Fruit fly (Drosophila melanogaster) whole organism, embryonic: ENCODE results near the gene cindr.

Source experiments
- ATbp ChIP-seq: fragments of 200-800 bp; sonication (Bioruptor generic); optimal IDR thresholded peaks from 2 replicates; lab custom pipeline; 2017; ENCODE audit warnings: missing biosample characterization, mild to moderate bottlenecking, missing genetic modification characterization, missing genetic modification reagents
- BtbVII ChIP-seq: fragments of 200-800 bp; sonication (Bioruptor generic); optimal IDR thresholded peaks from 3 replicates; lab custom pipeline; 2017; ENCODE audit warnings: missing biosample characterization, mild to moderate bottlenecking, missing genetic modification characterization
- CG11695 ChIP-seq: fragments of 200-800 bp; sonication (Bioruptor generic); IDR thresholded peaks from 3 replicates; pipeline ENCODE4 v1.3.6; 2022; ENCODE audit warnings: missing biosample characterization, missing genetic modification characterization
- CG12155 ChIP-seq: fragments of 200-800 bp; sonication (Bioruptor generic); optimal IDR thresholded peaks from 3 replicates; lab custom pipeline; 2016; ENCODE audit warnings: missing biosample characterization, missing genetic modification characterization
- CG12219 ChIP-seq: fragments of 200-800 bp; sonication (Bioruptor generic); optimal IDR thresholded peaks from 3 replicates; lab custom pipeline; 2018; ENCODE audit warnings: missing biosample characterization, mild to moderate bottlenecking, missing genetic modification characterization
- CG13296 ChIP-seq: fragments of 200-800 bp; sonication (Bioruptor generic); optimal IDR thresholded peaks from 3 replicates; lab custom pipeline; 2018; ENCODE audit warnings: missing biosample characterization, mild to moderate bottlenecking, missing genetic modification characterization
- CG1529 ChIP-seq: fragments of 200-800 bp; sonication (Bioruptor generic); optimal IDR thresholded peaks from 3 replicates; lab custom pipeline; 2018; ENCODE audit warnings: missing biosample characterization, missing genetic modification characterization
- CG1647 ChIP-seq: fragments of 200-800 bp; sonication (Bioruptor generic); optimal IDR thresholded peaks from 3 replicates; lab custom pipeline; 2016; ENCODE audit warnings: missing biosample characterization, missing genetic modification characterization
- CG2875 ChIP-seq: fragments of 200-800 bp; sonication (Bioruptor generic); optimal IDR thresholded peaks from 2 replicates; lab custom pipeline; 2017; ENCODE audit warnings: missing biosample characterization, mild to moderate bottlenecking, missing genetic modification characterization, missing genetic modification reagents
- CG31441 ChIP-seq: fragments of 200-800 bp; sonication (Bioruptor generic); IDR thresholded peaks from 2 replicates; pipeline ENCODE4 v1.3.6; 2022; ENCODE audit warnings: missing biosample characterization, missing genetic modification characterization
- CG32532 ChIP-seq: fragments of 200-800 bp; sonication (Bioruptor generic); IDR thresholded peaks from 2 replicates; pipeline ENCODE4 v1.3.6; 2022; ENCODE audit warnings: missing biosample characterization, missing genetic modification characterization
- CG3847 ChIP-seq: fragments of 200-800 bp; sonication (Bioruptor generic); IDR thresholded peaks from 2 replicates; pipeline ENCODE4 v1.3.6; 2022; ENCODE audit warnings: missing biosample characterization, missing genetic modification characterization
- CG6689 ChIP-seq: fragments of 200-800 bp; sonication (Bioruptor generic); IDR thresholded peaks from 2 replicates; pipeline ENCODE4 v1.3.6; 2022; ENCODE audit warnings: missing biosample characterization, missing genetic modification characterization
- CG9876 ChIP-seq: fragments of 200-800 bp; sonication (Bioruptor generic); optimal IDR thresholded peaks from 2 replicates; lab custom pipeline; 2016; ENCODE audit warnings: missing biosample characterization, missing genetic modification characterization
- Dad ChIP-seq: fragments of 200-800 bp; sonication (Bioruptor generic); optimal IDR thresholded peaks from 3 replicates; lab custom pipeline; 2016; ENCODE audit warnings: missing biosample characterization, missing genetic modification characterization
- Eip74EF ChIP-seq, 2 experiments: fragments of 200-800 bp in 1 of 2; fragments of >200 bp in 1 of 2; sonication (Bioruptor generic) in 1 of 2; optimal IDR thresholded peaks; 2 replicates each; lab custom pipeline; 2017 to 2019; ENCODE audit warnings: missing biosample characterization in 2 of 2, missing genetic modification characterization in 2 of 2, mild to moderate bottlenecking in 1 of 2, moderate library complexity in 1 of 2
- Gug ChIP-seq: fragments of 200-800 bp; sonication (Bioruptor generic); IDR thresholded peaks from 4 replicates; pipeline ENCODE4 v1.3.6; 2022; ENCODE audit warnings: missing biosample characterization, missing genetic modification characterization
- HmgD ChIP-seq: fragments of 200-800 bp; sonication (Bioruptor generic); optimal IDR thresholded peaks from 3 replicates; lab custom pipeline; 2016; ENCODE audit warnings: missing biosample characterization, missing genetic modification characterization
- Hr3 ChIP-seq: fragments of 200-800 bp; sonication (Bioruptor generic); optimal IDR thresholded peaks from 3 replicates; lab custom pipeline; 2016; ENCODE audit warnings: missing biosample characterization, missing genetic modification characterization
- Jarid2 ChIP-seq: fragments of 200-800 bp; sonication (Bioruptor generic); optimal IDR thresholded peaks from 3 replicates; lab custom pipeline; 2017; ENCODE audit warnings: mild to moderate bottlenecking, missing biosample characterization, missing genetic modification reagents, missing genetic modification characterization
- Lpt ChIP-seq: fragments of >200 bp; optimal IDR thresholded peaks from 2 replicates; lab custom pipeline; 2018; ENCODE audit warnings: missing biosample characterization, missing genetic modification characterization
- MBD-R2 ChIP-seq: fragments of 200-800 bp; sonication (Bioruptor generic); IDR thresholded peaks from 2 replicates; pipeline ENCODE4 v1.3.6; 2022; ENCODE audit warnings: missing biosample characterization, missing genetic modification characterization
- NC2α ChIP-seq: fragments of 200-800 bp; sonication (Bioruptor generic); optimal IDR thresholded peaks from 2 replicates; lab custom pipeline; 2016; ENCODE audit warnings: missing biosample characterization, missing genetic modification characterization
- NFAT ChIP-seq: fragments of 200-800 bp; sonication (Bioruptor generic); IDR thresholded peaks from 2 replicates; pipeline ENCODE4 v1.3.6; 2022; ENCODE audit warnings: missing biosample characterization, missing genetic modification characterization
- Oaz ChIP-seq: fragments of 200-800 bp; sonication (Bioruptor generic); IDR thresholded peaks from 2 replicates; pipeline ENCODE4 v1.3.6; 2022; ENCODE audit warnings: missing biosample characterization, missing genetic modification characterization
- Scr ChIP-seq: fragments of 200-800 bp; sonication (Bioruptor generic); IDR thresholded peaks from 2 replicates; pipeline ENCODE4 v1.3.6; 2022; ENCODE audit warnings: missing biosample characterization, missing genetic modification characterization; ENCODE audit not compliant: partially characterized antibody
- Side ChIP-seq: fragments of 200-800 bp; sonication (Bioruptor generic); optimal IDR thresholded peaks from 2 replicates; lab custom pipeline; 2016; ENCODE audit warnings: missing biosample characterization, missing genetic modification characterization
- Ssrp ChIP-seq: fragments of 200-800 bp; sonication (Bioruptor generic); optimal IDR thresholded peaks from 2 replicates; lab custom pipeline; 2018; ENCODE audit warnings: missing biosample characterization, mild to moderate bottlenecking, missing genetic modification characterization, moderate library complexity
- ab ChIP-seq: fragments of 200-800 bp; sonication (Bioruptor generic); optimal IDR thresholded peaks from 2 replicates; lab custom pipeline; 2016; ENCODE audit warnings: missing biosample characterization, missing genetic modification characterization
- ac ChIP-seq: fragments of 200-800 bp; sonication (Bioruptor generic); optimal IDR thresholded peaks from 3 replicates; lab custom pipeline; 2017; ENCODE audit warnings: missing biosample characterization, mild to moderate bottlenecking, missing genetic modification characterization
- ash1 ChIP-seq: fragments of 200-800 bp; sonication (Bioruptor generic); optimal IDR thresholded peaks from 2 replicates; lab custom pipeline; 2018; ENCODE audit warnings: missing biosample characterization, mild to moderate bottlenecking, missing genetic modification characterization
- az2 ChIP-seq: fragments of 200-800 bp; sonication (Bioruptor generic); optimal IDR thresholded peaks from 3 replicates; lab custom pipeline; 2016; ENCODE audit warnings: missing biosample characterization, missing genetic modification characterization
- bowl ChIP-seq: fragments of 200-800 bp; sonication (Bioruptor generic); IDR thresholded peaks from 2 replicates; pipeline ENCODE4 v1.3.6; 2022; ENCODE audit warnings: missing biosample characterization, missing genetic modification characterization
- br ChIP-seq: fragments of >200 bp; optimal IDR thresholded peaks from 2 replicates; lab custom pipeline; 2017
- caup ChIP-seq: fragments of 200-800 bp; sonication (Bioruptor generic); optimal IDR thresholded peaks from 3 replicates; lab custom pipeline; 2017; ENCODE audit warnings: missing biosample characterization, mild to moderate bottlenecking, missing genetic modification characterization, moderate library complexity; ENCODE audit not compliant: severe bottlenecking
- cwo ChIP-seq: fragments of 200-800 bp; sonication (Bioruptor generic); optimal IDR thresholded peaks from 3 replicates; lab custom pipeline; 2017; ENCODE audit warnings: missing biosample characterization, missing genetic modification characterization, mild to moderate bottlenecking, moderate library complexity, missing genetic modification reagents
- dm ChIP-seq: fragments of 200-800 bp; sonication (Bioruptor generic); optimal IDR thresholded peaks from 3 replicates; lab custom pipeline; 2016; ENCODE audit warnings: missing biosample characterization, missing genetic modification characterization
- dysf ChIP-seq: fragments of 200-800 bp; sonication (Bioruptor generic); IDR thresholded peaks from 3 replicates; pipeline ENCODE4 v1.3.6; 2022; ENCODE audit warnings: missing biosample characterization, missing genetic modification characterization
- ewg ChIP-seq: fragments of 200-800 bp; sonication (Bioruptor generic); optimal IDR thresholded peaks from 3 replicates; lab custom pipeline; 2017; ENCODE audit warnings: mild to moderate bottlenecking, missing biosample characterization, missing genetic modification reagents, missing genetic modification characterization
- fru ChIP-seq: fragments of >200 bp; optimal IDR thresholded peaks from 2 replicates; lab custom pipeline; 2017
- ftz-f1 ChIP-seq: fragments of 200-800 bp; sonication (Bioruptor generic); optimal IDR thresholded peaks from 2 replicates; lab custom pipeline; 2016; ENCODE audit warnings: missing biosample characterization, missing genetic modification characterization
- gsb-n ChIP-seq: fragments of 200-800 bp; sonication (Bioruptor generic); optimal IDR thresholded peaks from 3 replicates; lab custom pipeline; 2018; ENCODE audit warnings: missing biosample characterization, mild to moderate bottlenecking, missing genetic modification characterization
- ind ChIP-seq: fragments of 200-800 bp; sonication (Bioruptor generic); optimal IDR thresholded peaks from 3 replicates; lab custom pipeline; 2016; ENCODE audit warnings: missing biosample characterization, missing genetic modification characterization
- ken ChIP-seq: fragments of 200-800 bp; sonication (Bioruptor generic); IDR thresholded peaks from 3 replicates; pipeline ENCODE4 v1.3.6; 2022; ENCODE audit warnings: missing biosample characterization, missing genetic modification characterization
- mirr ChIP-seq: fragments of 200-800 bp; sonication (Bioruptor generic); optimal IDR thresholded peaks from 3 replicates; lab custom pipeline; 2018; ENCODE audit warnings: missing biosample characterization, mild to moderate bottlenecking, missing genetic modification characterization
- p53 ChIP-seq: fragments of 200-800 bp; sonication (Bioruptor generic); optimal IDR thresholded peaks from 2 replicates; lab custom pipeline; 2016; ENCODE audit warnings: missing biosample characterization, missing genetic modification characterization
- pho ChIP-seq: fragments of 200-800 bp; sonication (Bioruptor generic); optimal IDR thresholded peaks from 2 replicates; lab custom pipeline; 2016; ENCODE audit warnings: missing biosample characterization, missing genetic modification characterization
- pnt ChIP-seq: fragments of 200-800 bp; sonication (Bioruptor generic); optimal IDR thresholded peaks from 3 replicates; lab custom pipeline; 2016; ENCODE audit warnings: missing biosample characterization, missing genetic modification characterization
- pum ChIP-seq: fragments of 200-800 bp; sonication (Bioruptor generic); optimal IDR thresholded peaks from 2 replicates; lab custom pipeline; 2016; ENCODE audit warnings: missing biosample characterization, missing genetic modification characterization
- tgo ChIP-seq: fragments of 200-800 bp; sonication (Bioruptor generic); IDR thresholded peaks from 3 replicates; pipeline ENCODE4 v1.3.6; 2022; ENCODE audit warnings: missing biosample characterization, missing genetic modification characterization
- tna ChIP-seq: fragments of 200-800 bp; sonication (Bioruptor generic); IDR thresholded peaks from 2 replicates; pipeline ENCODE4 v1.3.6; 2022; ENCODE audit warnings: missing biosample characterization, missing genetic modification characterization; ENCODE audit not compliant: partially characterized antibody
- tup ChIP-seq: fragments of 200-800 bp; sonication (Bioruptor generic); optimal IDR thresholded peaks from 2 replicates; lab custom pipeline; 2016; ENCODE audit warnings: missing biosample characterization, mild to moderate bottlenecking, missing genetic modification characterization, moderate library complexity
- twi ChIP-seq: fragments of 200-800 bp; optimal IDR thresholded peaks from 2 replicates; lab custom pipeline; 2019; ENCODE audit warnings: missing biosample characterization, mild to moderate bottlenecking, missing genetic modification characterization, moderate library complexity

cindr gene

DNA sequence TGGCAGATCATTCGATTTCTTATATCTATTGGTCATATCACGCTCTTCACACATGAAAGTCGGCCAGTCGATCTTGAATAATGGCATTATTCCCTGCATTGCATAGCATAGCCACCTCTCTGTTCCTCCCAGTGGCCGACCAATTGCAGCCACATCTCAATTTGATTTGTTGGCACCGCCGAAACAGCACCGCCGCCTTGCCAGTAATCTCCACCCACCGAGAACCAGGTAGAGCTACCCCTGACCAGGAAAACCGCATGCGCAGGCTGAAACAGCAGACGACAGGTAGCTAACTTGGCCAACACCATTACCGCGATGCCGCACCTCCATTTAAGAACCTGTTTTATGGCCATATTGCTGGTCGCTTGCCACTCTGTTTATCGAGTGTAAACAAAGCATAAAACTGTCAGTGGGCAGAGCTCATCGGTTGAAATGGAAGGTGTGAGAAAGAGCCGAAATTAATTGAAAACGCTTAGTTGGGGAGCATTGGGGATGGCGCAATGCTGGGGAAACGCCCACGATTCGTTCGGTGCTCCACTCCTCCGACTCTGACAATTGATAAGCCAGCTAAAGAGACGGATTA, 41.4 kb upstream of the cindr start (continued):
- TF ChIP-seq ken (GFP tag; lab: Robert Waterston, UW) (no peak), CG9876 (GFP tag; lab: Kevin White, UChicago) (no peak), CG1647 (no peak), cwo (GFP tag; lab: Kevin White, UChicago) (no peak), gsb-n (tag; lab: Kevin White, UChicago) (no peak), tup (GFP tag; lab: Kevin White, UChicago) (no peak), ATbp (GFP tag; lab: Kevin White, UChicago) (peak; percentile 43), tna (GFP tag; lab: Robert Waterston, UW) (no peak), CG6689 (no peak), Side (GFP tag; lab: Kevin White, UChicago) (peak; percentile 31), twi (tag; lab: Kevin White, UChicago) (no peak), bowl (GFP tag; lab: Robert Waterston, UW) (no peak), tgo (GFP tag; lab: Robert Waterston, UW) (no peak), ab (GFP tag; lab: Kevin White, UChicago) (no peak), dysf (GFP tag; lab: Robert Waterston, UW) (no peak), az2 (GFP tag; lab: Kevin White, UChicago) (no peak), pum (GFP tag; lab: Kevin White, UChicago) (no peak), MBD-R2 (GFP tag; lab: Robert Waterston, UW) (no peak), fru (lab: Kevin White, UChicago) (no peak), CG31441 (0 out of 2 replicates have a peak, but pooled peaks have one; percentile 13), pho (GFP tag; lab: Kevin White, UChicago) (no peak), NC2α (GFP tag; lab: Kevin White, UChicago) (no peak), Eip74EF (GFP tag; optimal IDR thresholded peaks at IDR 0.05; lab: Kevin White, UChicago) (no peak), Scr (GFP tag; lab: Robert Waterston, UW) (no peak), Oaz (no peak), pnt (no peak), NFAT (no peak), CG11695 (no peak), BtbVII (no peak), ewg (GFP tag; lab: Kevin White, UChicago) (peak; percentile 42), caup (peak; percentile 10), HmgD (GFP tag; lab: Kevin White, UChicago) (peak; percentile 34), ind (no peak), mirr (GFP tag; lab: Kevin White, UChicago) (no peak), Dad (GFP tag; lab: Kevin White, UChicago) (no peak), CG3847 (no peak), CG13296 (GFP tag; lab: Kevin White, UChicago) (no peak), CG32532 (GFP tag; lab: Robert Waterston, UW) (no peak), CG12219 (GFP tag; lab: Kevin White, UChicago) (peak; percentile 4), dm (no peak), Hr3 (no peak), Ssrp (tag; lab: Kevin White, UChicago) (no peak), p53 (no peak), ac (peak; percentile 53), br (no peak), Gug (GFP tag; lab: Robert Waterston, UW) (no peak), ash1 (GFP tag; lab: Kevin White, UChicago) (no peak), CG2875 (peak; percentile 49), CG1529 (GFP tag; lab: Kevin White, UChicago) (no peak), Lpt (GFP tag; lab: Kevin White, UChicago) (no peak), Jarid2 (GFP tag; lab: Kevin White, UChicago) (no peak), ftz-f1 (no peak), CG12155 (no peak)
